Worm (Caenorhabditis elegans): Measurements from ENCODE around the gene zig-3.
A peak's percentile ranks its signal among the peaks of the same experiment; 100 is the strongest.

Gene zig-3

ce11 chrX:7956449-7956848, 25.9 kb downstream of the zig-3 start (continued):
- TF ChIP-seq atf-7 (tag; optimal IDR thresholded peaks at IDR 0.05) = no peak
- TF ChIP-seq F57A8.1 (GFP tag; optimal IDR thresholded peaks at IDR 0.05) = no peak
- no peak for TF ChIP-seq F39B2.1 (GFP tag; IDR thresholded peaks at IDR 0.05)
- TF ChIP-seq B0019.2 (GFP tag; conservative IDR thresholded peaks at IDR 0.05) = no peak
- peak; percentile 22; the same call in 1 of the 2 replicates for TF ChIP-seq ekl-4 (GFP tag; IDR thresholded peaks at IDR 0.05)
- TF ChIP-seq lin-54 (GFP tag; optimal IDR thresholded peaks at IDR 0.05) = no peak
- no peak for TF ChIP-seq bed-2 (GFP tag; IDR thresholded peaks at IDR 0.05)
- no peak for TF ChIP-seq nhr-90 (tag; optimal IDR thresholded peaks at IDR 0.05)

- TF ChIP-seq lin-26 (GFP tag; IDR thresholded peaks at IDR 0.05) (no peak), nhr-80 (tag; optimal IDR thresholded peaks at IDR 0.05) (no peak), sdz-38 (tag; optimal IDR thresholded peaks at IDR 0.05) (no peak), F49E8.2 (tag; optimal IDR thresholded peaks at IDR 0.05; ENCODE audit: insufficient read depth) (no peak), F37B4.10 (GFP tag; IDR thresholded peaks at IDR 0.05) (no peak), ekl-4 (GFP tag; IDR thresholded peaks at IDR 0.05) (no peak), K12H6.12 (tag; optimal IDR thresholded peaks at IDR 0.05) (no peak), ama-1 (optimal IDR thresholded peaks at IDR 0.05) (no peak), ama-1 (GFP tag; optimal IDR thresholded peaks at IDR 0.05) (no peak), Y79H2A.3 (GFP tag; conservative IDR thresholded peaks at IDR 0.05) (no peak), snpc-1.1 (tag; optimal IDR thresholded peaks at IDR 0.05; ENCODE audit: insufficient read depth) (no peak), ztf-18 (tag; optimal IDR thresholded peaks at IDR 0.05) (no peak), attf-5 (GFP tag; optimal IDR thresholded peaks at IDR 0.05) (no peak), ztf-28 (GFP tag; IDR thresholded peaks at IDR 0.05) (no peak), efl-1 (GFP tag; optimal IDR thresholded peaks at IDR 0.05) (no peak), aptf-2 (GFP tag; conservative IDR thresholded peaks at IDR 0.05) (no peak)
These were observed 27.7 kb downstream of the zig-3 start, which contains the start of gene sfxn-2 for ce11 chrX:7958203-7958602. sfxn-2 (minus strand) TSS chrX:7958303.

DNA sequence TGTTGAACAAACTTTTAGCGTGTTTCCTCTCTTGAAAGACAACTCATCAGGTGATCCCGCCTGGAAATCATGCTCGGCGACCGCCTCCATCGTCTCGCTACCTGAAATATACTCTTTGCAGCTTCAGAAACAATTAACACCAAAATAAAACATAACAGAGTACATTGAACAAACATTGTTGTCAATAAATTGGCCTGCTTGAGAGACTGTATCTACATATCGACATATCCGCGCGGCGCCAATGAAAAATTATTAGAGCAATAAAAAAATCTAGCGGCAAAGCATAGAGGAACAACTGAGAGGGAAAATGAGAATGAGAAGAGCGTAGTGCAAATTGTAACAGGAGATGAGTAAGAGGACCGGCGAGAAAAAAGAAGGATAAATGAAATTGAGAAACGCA, 31.1 kb downstream of the zig-3 start, which contains the start of gene sem-5:
TSS of gene sem-5 (minus strand) at position 101 of the 400 bp plus-strand sequence.
- TF ChIP-seq sea-2 (GFP tag; IDR thresholded peaks at IDR 0.05) = no peak
- TF ChIP-seq chd-7 (tag; optimal IDR thresholded peaks at IDR 0.05) = no peak
- no peak for TF ChIP-seq aptf-3 (GFP tag; IDR thresholded peaks at IDR 0.05)
- TF ChIP-seq nfya-1 (tag; optimal IDR thresholded peaks at IDR 0.05; ENCODE audit: borderline replicate concordance, insufficient read depth) = no peak
- no peak for TF ChIP-seq Y53F4B.3 (GFP tag; IDR thresholded peaks at IDR 0.05)
- no peak for TF ChIP-seq ZK185.1 (tag; optimal IDR thresholded peaks at IDR 0.05; ENCODE audit: poor library complexity, severe bottlenecking)
- no peak for TF ChIP-seq ama-1 (optimal IDR thresholded peaks at IDR 0.05)
- TF ChIP-seq ama-1 (GFP tag; optimal IDR thresholded peaks at IDR 0.05) = no peak
- no peak for TF ChIP-seq hmg-20 (GFP tag; IDR thresholded peaks at IDR 0.05)
- no peak for TF ChIP-seq ceh-100 (GFP tag; IDR thresholded peaks at IDR 0.05)
- no peak for TF ChIP-seq sptf-2 (GFP tag; optimal IDR thresholded peaks at IDR 0.05)
- no peak for TF ChIP-seq C17E4.6 (GFP tag; IDR thresholded peaks at IDR 0.05)
- no peak for TF ChIP-seq tbp1 (GFP tag; optimal IDR thresholded peaks at IDR 0.05)
- no peak for TF ChIP-seq Y95B8A.8 (GFP tag; IDR thresholded peaks at IDR 0.05)
- TF ChIP-seq B0336.3 (GFP tag; IDR thresholded peaks at IDR 0.05) = no peak
- no peak for TF ChIP-seq Y79H2A.3 (GFP tag; conservative IDR thresholded peaks at IDR 0.05)
- no peak for TF ChIP-seq snpc-3.4 (tag; optimal IDR thresholded peaks at IDR 0.05)

Measured in whole organism, young adult.